ENCODE assay signal across 3 worm cellular contexts in the genomic region with DNA sequence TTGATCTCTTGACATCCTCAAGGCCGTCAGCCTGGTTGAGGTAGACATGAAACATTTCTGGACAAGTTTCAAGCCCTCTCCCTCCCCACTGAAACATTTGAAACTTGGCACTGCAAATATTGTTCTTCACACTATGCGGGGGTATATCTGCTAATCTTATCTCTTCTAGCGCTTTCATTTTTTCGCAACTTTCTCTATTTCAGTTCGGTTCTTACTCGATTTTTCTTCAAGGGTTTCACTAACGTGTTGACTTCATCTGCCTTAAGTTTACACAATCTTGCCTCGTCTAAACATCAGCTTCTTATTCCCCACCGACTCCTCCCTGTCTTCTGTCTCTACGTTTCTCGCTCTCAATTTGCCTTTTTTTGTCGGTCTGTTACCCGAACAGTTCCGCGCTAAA.
TF ChIP-seq lines count a peak whose summit lies in the region.

No protein-coding gene starts in this region.

TF ChIP-seq in whole organism, L1 larva, 84 proteins besides CTCF, POLR2A, EP300 and RAD21:
- TF ChIP-seq dpl-1 (GFP tag; optimal IDR thresholded peaks at IDR 0.05; lab: Kevin White, UChicago) (no peak), lin-15B (tag; optimal IDR thresholded peaks at IDR 0.05; lab: Kevin White, UChicago) (no peak), ceh-63 (GFP tag; optimal IDR thresholded peaks at IDR 0.05; lab: Kevin White, UChicago) (no peak), nhr-19 (GFP tag; conservative IDR thresholded peaks at IDR 0.05; lab: Robert Waterston, UW) (no peak), jun-1 (tag; optimal IDR thresholded peaks at IDR 0.05; lab: Kevin White, UChicago) (no peak), elt-3 (tag; optimal IDR thresholded peaks at IDR 0.05; lab: Kevin White, UChicago) (no peak), unc-130 (tag; optimal IDR thresholded peaks at IDR 0.05; lab: Kevin White, UChicago) (no peak), isw-1 (GFP tag; IDR thresholded peaks at IDR 0.05; lab: Robert Waterston, UW) (no peak), blmp-1 (tag; optimal IDR thresholded peaks at IDR 0.05; lab: Kevin White, UChicago) (peak; percentile 85), fkh-10 (GFP tag; optimal IDR thresholded peaks at IDR 0.05; lab: Kevin White, UChicago) (no peak), mab-9 (GFP tag; IDR thresholded peaks at IDR 0.05; lab: Robert Waterston, UW) (no peak), efl-1 (optimal IDR thresholded peaks at IDR 0.05; lab: Kevin White, UChicago) (no peak), efl-1 (GFP tag; optimal IDR thresholded peaks at IDR 0.05 in 1 of 2; lab: Kevin White, UChicago) (peak in 1 of 2 experiments; percentile 29), snpc-4 (tag; optimal IDR thresholded peaks at IDR 0.05; lab: Kevin White, UChicago) (no peak)

TF ChIP-seq in whole organism, L2 larva, 48 proteins besides CTCF, POLR2A, EP300 and RAD21:
- TF ChIP-seq elt-1 (tag; optimal IDR thresholded peaks at IDR 0.05; lab: Kevin White, UChicago): no peak
- no peak for TF ChIP-seq lin-13 (GFP tag; optimal IDR thresholded peaks at IDR 0.05; lab: Kevin White, UChicago)
- no peak for TF ChIP-seq ztf-4 (tag; optimal IDR thresholded peaks at IDR 0.05; lab: Kevin White, UChicago)
- TF ChIP-seq lin-11 (tag; optimal IDR thresholded peaks at IDR 0.05; lab: Kevin White, UChicago): no peak
- TF ChIP-seq nhr-6 (tag; optimal IDR thresholded peaks at IDR 0.05; lab: Kevin White, UChicago): no peak
- peak; percentile 58 for TF ChIP-seq blmp-1 (tag; optimal IDR thresholded peaks at IDR 0.05; lab: Kevin White, UChicago; ENCODE audit: insufficient read depth)
- no peak for TF ChIP-seq sem-4 (tag; optimal IDR thresholded peaks at IDR 0.05; lab: Kevin White, UChicago)

TF ChIP-seq in whole organism, L3 larva, 47 proteins besides CTCF, POLR2A, EP300 and RAD21:
- no peak for TF ChIP-seq zag-1 (tag; optimal IDR thresholded peaks at IDR 0.05; lab: Kevin White, UChicago)
- no peak for TF ChIP-seq elt-1 (tag; optimal IDR thresholded peaks at IDR 0.05; lab: Kevin White, UChicago)
- TF ChIP-seq nhr-25 (tag; optimal IDR thresholded peaks at IDR 0.05; lab: Kevin White, UChicago): peak; percentile 32
- no peak for TF ChIP-seq aly-2 (tag; optimal IDR thresholded peaks at IDR 0.05; lab: Kevin White, UChicago)
- TF ChIP-seq egl-5 (tag; optimal IDR thresholded peaks at IDR 0.05; lab: Kevin White, UChicago): no peak
